Fruit fly (Drosophila melanogaster): Measurements from ENCODE around the gene CG34241.

DNA sequence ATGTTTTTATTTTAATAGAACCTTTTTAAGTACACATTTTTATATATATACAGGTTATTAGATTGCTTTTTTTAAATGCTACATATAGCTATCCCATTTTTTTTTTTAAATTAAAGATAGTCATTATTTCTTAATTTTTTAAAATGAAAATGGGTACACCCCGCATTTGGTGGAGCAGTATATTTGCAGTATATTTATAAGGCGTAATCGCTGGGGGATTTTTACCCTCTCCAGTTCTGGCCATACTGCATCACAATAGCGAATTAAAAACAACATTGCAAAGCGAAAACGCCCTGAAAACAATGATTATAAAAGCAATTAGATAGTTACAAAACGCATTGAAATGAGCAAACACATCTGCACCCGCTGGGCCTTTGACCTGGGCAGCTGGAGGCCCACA lies 21.2 kb downstream of the CG34241 start, which contains the start of gene CG32099:
- no peak for TF ChIP-seq h (GFP tag; optimal IDR thresholded peaks at IDR 0.05)
- TF ChIP-seq OdsH (GFP tag; optimal IDR thresholded peaks at IDR 0.05) = no peak
- no peak for TF ChIP-seq usp (GFP tag; optimal IDR thresholded peaks at IDR 0.05)
- TF ChIP-seq brk (GFP tag; optimal IDR thresholded peaks at IDR 0.05) = no peak
- TF ChIP-seq dl (GFP tag; optimal IDR thresholded peaks at IDR 0.05; ENCODE audit: insufficient read depth in 1 of 2, partially characterized antibody in 2 of 2) = no peak
- no peak for TF ChIP-seq Rel (GFP tag; optimal IDR thresholded peaks at IDR 0.05)
- peak; percentile 82 for TF ChIP-seq Rel (tag; optimal IDR thresholded peaks at IDR 0.05)
- TF ChIP-seq Vsx2 (GFP tag; optimal IDR thresholded peaks at IDR 0.05; ENCODE audit: partially characterized antibody) = no peak
- TF ChIP-seq psq (GFP tag; optimal IDR thresholded peaks at IDR 0.05) = no peak
- TF ChIP-seq fru (GFP tag; optimal IDR thresholded peaks at IDR 0.05) = no peak
- TF ChIP-seq pan (optimal IDR thresholded peaks at IDR 0.05) = no peak
- no peak for TF ChIP-seq sv (GFP tag; optimal IDR thresholded peaks at IDR 0.05)
- no peak for TF ChIP-seq Abd-B (GFP tag; optimal IDR thresholded peaks at IDR 0.05)

Data from whole organism, wandering third instar larva.